Fruit fly (Drosophila melanogaster): Measurements from ENCODE around the gene CG3191.

The CG3191 gene

DNA sequence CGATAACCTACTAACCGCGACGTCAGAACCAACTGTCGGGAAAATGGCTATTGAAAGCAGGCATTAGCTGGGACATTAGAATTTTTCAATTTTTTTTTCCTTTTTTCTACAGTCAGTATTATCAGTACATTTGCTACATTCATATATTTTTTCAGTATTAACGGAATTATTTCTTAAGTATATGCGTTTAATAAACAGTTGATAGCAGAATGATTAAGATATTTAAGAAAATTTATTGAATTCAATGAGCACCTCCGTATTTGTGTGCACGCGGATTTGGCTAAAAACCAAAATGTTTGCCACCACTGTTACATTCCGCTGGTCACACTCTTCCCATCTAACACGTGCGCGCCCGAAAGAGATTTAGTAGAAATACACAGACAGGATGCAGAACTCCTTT, 10.7 kb upstream of the CG3191 start, which contains the start of the genes temp and CG3071:
Gene temp, minus strand, starts transcription at position 5 of the 400 bp plus-strand sequence.
Gene CG3071, plus strand, starts transcription at position 327 of the 400 bp plus-strand sequence.
- TF ChIP-seq kay (GFP tag; ENCODE audit: borderline replicate concordance) (no peak), ovo (GFP tag; optimal IDR thresholded peaks at IDR 0.05) (peak; percentile 47), bab1 (GFP tag; optimal IDR thresholded peaks at IDR 0.05) (peak; percentile 50), cic (GFP tag; optimal IDR thresholded peaks at IDR 0.05) (peak; percentile 34), Clk (GFP tag; optimal IDR thresholded peaks at IDR 0.05) (peak; percentile 9), CG7045 (GFP tag; optimal IDR thresholded peaks at IDR 0.05) (peak; percentile 31), Mnt (GFP tag; optimal IDR thresholded peaks at IDR 0.05) (peak; percentile 99), CG12768 (GFP tag; optimal IDR thresholded peaks at IDR 0.05) (peak; percentile 31), CG14711 (tag; optimal IDR thresholded peaks at IDR 0.05) (peak; percentile 61), CG5204 (GFP tag; optimal IDR thresholded peaks at IDR 0.05) (no peak), cnc (optimal IDR thresholded peaks at IDR 0.05) (no peak), CG33017 (tag; optimal IDR thresholded peaks at IDR 0.05) (peak; percentile 35), Crg-1 (GFP tag; optimal IDR thresholded peaks at IDR 0.05) (peak; percentile 64), toe (GFP tag; optimal IDR thresholded peaks at IDR 0.05) (peak; percentile 82), CG11617 (GFP tag; optimal IDR thresholded peaks at IDR 0.05) (peak; percentile 85), Hr96 (GFP tag; optimal IDR thresholded peaks at IDR 0.05) (no peak), pad (GFP tag; optimal IDR thresholded peaks at IDR 0.05) (peak; percentile 67), CG7101 (tag; optimal IDR thresholded peaks at IDR 0.05) (peak; percentile 68), CG1620 (GFP tag; optimal IDR thresholded peaks at IDR 0.05) (peak; percentile 80), tj (GFP tag; optimal IDR thresholded peaks at IDR 0.05) (peak; percentile 54)

dm6 chrX:2259763-2260162, 8.0 kb upstream of the CG3191 start, which contains the start of gene CG3078:
TSS of gene CG3078 (minus strand) at chrX:2259863.
- TF ChIP-seq bab1 (GFP tag; optimal IDR thresholded peaks at IDR 0.05) (no peak), cic (GFP tag; optimal IDR thresholded peaks at IDR 0.05) (no peak), CG11617 (GFP tag; optimal IDR thresholded peaks at IDR 0.05) (no peak), CG7045 (GFP tag; optimal IDR thresholded peaks at IDR 0.05) (no peak), CG1620 (GFP tag; optimal IDR thresholded peaks at IDR 0.05) (no peak), CG33017 (tag; optimal IDR thresholded peaks at IDR 0.05) (no peak), Clk (GFP tag; optimal IDR thresholded peaks at IDR 0.05) (no peak)

DNA sequence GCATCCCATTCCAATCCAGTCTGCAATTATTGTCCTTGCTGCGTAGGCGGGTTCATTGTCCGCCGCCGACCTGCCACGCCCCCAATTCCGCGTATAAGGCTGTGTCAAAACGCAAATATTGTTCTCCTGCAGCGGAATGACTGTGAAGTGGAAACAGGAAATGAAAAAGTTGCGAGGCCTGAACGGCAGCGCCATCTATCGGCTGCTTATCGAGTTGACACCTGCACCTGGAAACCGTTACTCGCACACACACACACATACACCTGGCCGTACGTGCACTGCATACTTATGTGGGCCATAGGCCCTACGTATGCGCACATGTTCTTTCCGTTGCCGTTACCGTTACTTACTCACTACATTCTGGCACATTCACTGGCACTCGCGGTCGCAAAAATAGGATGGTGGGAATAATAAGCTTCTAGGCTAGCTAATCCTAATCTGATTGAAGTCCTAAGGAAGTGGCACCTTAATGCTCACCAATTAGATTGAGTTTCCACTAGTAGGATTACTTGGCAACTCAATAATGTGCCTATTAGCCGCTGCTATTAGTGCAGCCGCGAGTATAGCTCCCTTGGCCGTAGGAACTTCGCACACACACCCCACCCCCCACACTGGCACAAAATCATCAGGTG, 6.9 kb upstream of the CG3191 start:
- no peak for TF ChIP-seq CG1620 (GFP tag; optimal IDR thresholded peaks at IDR 0.05)
- peak; percentile 13 for TF ChIP-seq Mnt (GFP tag; optimal IDR thresholded peaks at IDR 0.05)

dm6 chrX:2255035-2255434, 3.2 kb upstream of the CG3191 start:
- TF ChIP-seq ovo (GFP tag; optimal IDR thresholded peaks at IDR 0.05) (no peak), pad (GFP tag; optimal IDR thresholded peaks at IDR 0.05) (peak; percentile 1)

DNA sequence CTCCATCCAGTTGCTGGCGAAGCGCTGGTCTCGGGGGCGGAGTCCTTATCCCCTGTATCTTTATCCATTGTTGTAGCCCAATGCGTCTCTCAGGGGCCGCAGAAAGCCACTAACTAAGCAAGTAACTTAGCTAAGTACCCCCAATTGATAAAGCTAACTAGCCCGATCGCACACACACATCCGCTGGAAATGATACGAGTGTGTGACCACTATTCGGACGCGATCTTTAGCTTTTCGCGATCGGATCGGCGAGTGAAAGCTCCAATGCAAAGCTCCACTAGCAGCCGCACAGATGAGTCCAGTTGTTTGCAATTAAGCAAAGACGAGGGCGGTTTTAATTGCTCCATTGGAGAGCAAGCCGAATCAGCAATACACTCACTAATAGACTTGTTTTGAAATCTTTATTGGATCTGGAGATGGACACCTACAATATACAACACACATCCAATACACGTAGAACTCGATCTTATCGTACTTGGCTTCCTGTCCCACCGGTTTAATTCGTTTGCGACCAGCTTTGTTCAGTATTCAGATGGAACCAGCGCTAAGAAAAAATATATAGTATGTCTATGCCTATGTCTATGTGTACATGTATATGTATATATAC, 2.3 kb upstream of the CG3191 start, which contains the start of gene CG3091:
Gene CG3091, minus strand, starts transcription at position 178 of the 607 bp plus-strand sequence.
- peak; percentile 25 for TF ChIP-seq CG33017 (tag; optimal IDR thresholded peaks at IDR 0.05)
- no peak for TF ChIP-seq CG7101 (tag; optimal IDR thresholded peaks at IDR 0.05)
- peak; percentile 3 for TF ChIP-seq Mnt (GFP tag; optimal IDR thresholded peaks at IDR 0.05)
- peak; percentile 65 for TF ChIP-seq cic (GFP tag; optimal IDR thresholded peaks at IDR 0.05)

- peak; percentile 5 for TF ChIP-seq Mnt (GFP tag; optimal IDR thresholded peaks at IDR 0.05)
- no peak for TF ChIP-seq Clk (GFP tag; optimal IDR thresholded peaks at IDR 0.05)
Measured at dm6 chrX:2249763-2250162, 2.0 kb downstream of the CG3191 start, which contains the start of gene crn. TSS of gene crn (minus strand) at chrX:2249983.

DNA sequence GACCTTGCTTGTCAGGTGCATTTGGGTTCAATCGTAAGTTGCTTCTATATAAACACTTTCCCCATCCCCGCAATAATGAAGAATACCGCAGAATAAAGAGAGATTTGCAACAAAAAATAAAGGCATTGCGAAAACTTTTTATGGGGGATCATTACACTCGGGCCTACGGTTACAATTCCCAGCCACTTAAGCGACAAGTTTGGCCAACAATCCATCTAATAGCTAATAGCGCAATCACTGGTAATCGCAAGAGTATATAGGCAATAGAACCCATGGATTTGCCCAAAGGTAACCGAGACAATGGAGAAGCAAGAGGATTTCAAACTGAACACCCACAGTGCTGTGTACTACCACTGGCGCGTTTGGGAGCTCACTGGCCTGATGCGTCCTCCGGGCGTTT, 5.9 kb downstream of the CG3191 start, which contains the start of gene Or2a:
Gene Or2a, plus strand, starts transcription at position 301 of the 400 bp plus-strand sequence.
- no peak for TF ChIP-seq ovo (GFP tag; optimal IDR thresholded peaks at IDR 0.05)
- TF ChIP-seq toe (GFP tag; optimal IDR thresholded peaks at IDR 0.05): no peak
- TF ChIP-seq Hr96 (GFP tag; optimal IDR thresholded peaks at IDR 0.05): no peak
- no peak for TF ChIP-seq tj (GFP tag; optimal IDR thresholded peaks at IDR 0.05)
- no peak for TF ChIP-seq Crg-1 (GFP tag; optimal IDR thresholded peaks at IDR 0.05)

DNA sequence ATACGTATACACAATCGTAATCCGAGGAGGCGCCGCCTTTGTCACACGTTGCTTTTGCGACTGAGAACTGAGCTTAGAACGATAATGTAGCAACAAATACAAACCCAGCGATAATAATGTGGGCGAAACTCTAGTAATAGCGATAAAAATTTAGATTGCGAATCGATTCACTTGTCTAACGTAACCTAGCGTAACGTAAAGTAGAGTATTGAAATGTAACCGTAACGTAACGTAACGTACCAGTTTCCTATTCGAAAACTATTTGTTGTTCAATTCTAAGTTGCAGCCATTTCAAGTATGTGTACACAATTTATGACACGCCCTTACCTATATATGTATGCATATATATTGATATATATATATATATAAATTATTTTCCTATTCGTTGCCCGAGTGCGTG, 7.0 kb downstream of the CG3191 start:
- TF ChIP-seq cic (GFP tag; optimal IDR thresholded peaks at IDR 0.05): no peak
- TF ChIP-seq CG7101 (tag; optimal IDR thresholded peaks at IDR 0.05): no peak
- TF ChIP-seq CG1620 (GFP tag; optimal IDR thresholded peaks at IDR 0.05): no peak
- no peak for TF ChIP-seq tj (GFP tag; optimal IDR thresholded peaks at IDR 0.05)
- TF ChIP-seq toe (GFP tag; optimal IDR thresholded peaks at IDR 0.05): no peak
